Fruit fly (Drosophila melanogaster) whole organism, embryonic: ENCODE data around the gene CG14657.

Source experiments
- ATbp ChIP-seq: fragments of 200-800 bp; sonication (Bioruptor generic); optimal IDR thresholded peaks from 2 replicates; lab custom pipeline; 2017; ENCODE audit warnings: missing biosample characterization, mild to moderate bottlenecking, missing genetic modification characterization, missing genetic modification reagents
- Abd-B ChIP-seq: fragments of 200-800 bp; sonication (Bioruptor generic); optimal IDR thresholded peaks from 2 replicates; lab custom pipeline; 2018; ENCODE audit warnings: missing biosample characterization, mild to moderate bottlenecking, missing genetic modification characterization, moderate library complexity
- Atf-2 ChIP-seq: fragments of 200-800 bp; sonication (Bioruptor generic); optimal IDR thresholded peaks from 2 replicates; lab custom pipeline; 2016; ENCODE audit warnings: missing biosample characterization, missing genetic modification characterization
- BEAF-32 ChIP-seq: fragments of 200-800 bp; sonication (Bioruptor generic); optimal IDR thresholded peaks from 3 replicates; lab custom pipeline; 2017; ENCODE audit warnings: missing biosample characterization, missing genetic modification characterization, mild to moderate bottlenecking, moderate library complexity, missing genetic modification reagents
- CG10321 ChIP-seq: fragments of 200-800 bp; sonication (Bioruptor generic); IDR thresholded peaks from 2 replicates; pipeline ENCODE4 v1.3.6; 2022; ENCODE audit warnings: missing biosample characterization, missing genetic modification characterization
- CG10959 ChIP-seq: fragments of 200-800 bp; sonication (Bioruptor generic); IDR thresholded peaks from 2 replicates; pipeline ENCODE4 v1.3.6; 2022; ENCODE audit warnings: missing biosample characterization, missing genetic modification characterization
- CG11247 ChIP-seq: fragments of 200-800 bp; sonication (Bioruptor generic); IDR thresholded peaks from 2 replicates; pipeline ENCODE4 v1.3.6; 2022; ENCODE audit warnings: missing biosample characterization, missing genetic modification characterization
- CG13424 ChIP-seq: fragments of 200-800 bp; sonication (Bioruptor generic); optimal IDR thresholded peaks from 2 replicates; lab custom pipeline; 2019; ENCODE audit warnings: missing biosample characterization, mild to moderate bottlenecking, missing genetic modification characterization, moderate library complexity
- CG13775 ChIP-seq: fragments of 200-800 bp; sonication (Bioruptor generic); optimal IDR thresholded peaks from 3 replicates; lab custom pipeline; 2017; ENCODE audit warnings: missing biosample characterization, mild to moderate bottlenecking, missing genetic modification characterization
- CG16815 ChIP-seq: fragments of 200-800 bp; sonication (Bioruptor generic); optimal IDR thresholded peaks from 3 replicates; lab custom pipeline; 2017; ENCODE audit warnings: missing biosample characterization, mild to moderate bottlenecking, missing genetic modification characterization
- CG17359 ChIP-seq: fragments of 200-800 bp; sonication (Bioruptor generic); optimal IDR thresholded peaks from 3 replicates; lab custom pipeline; 2018; ENCODE audit warnings: missing biosample characterization, mild to moderate bottlenecking, missing genetic modification characterization, moderate library complexity
- CG17385 ChIP-seq: fragments of 200-800 bp; sonication (Bioruptor generic); optimal IDR thresholded peaks from 3 replicates; lab custom pipeline; 2018; ENCODE audit warnings: missing biosample characterization, mild to moderate bottlenecking, missing genetic modification characterization
- CG18619 ChIP-seq: fragments of 200-800 bp; sonication (Bioruptor generic); optimal IDR thresholded peaks from 3 replicates; lab custom pipeline; 2017; ENCODE audit warnings: missing biosample characterization, mild to moderate bottlenecking, missing genetic modification characterization
- CG2129 ChIP-seq: fragments of 200-800 bp; sonication (Bioruptor generic); IDR thresholded peaks from 2 replicates; pipeline ENCODE4 v1.3.6; 2022; ENCODE audit warnings: missing biosample characterization, missing genetic modification characterization; ENCODE audit not compliant: partially characterized antibody
- CG42726 ChIP-seq: fragments of 200-800 bp; sonication (Bioruptor generic); IDR thresholded peaks from 2 replicates; pipeline ENCODE4 v1.3.6; 2022; ENCODE audit warnings: missing biosample characterization, missing genetic modification characterization; ENCODE audit not compliant: partially characterized antibody
- CG6254 ChIP-seq: fragments of 200-800 bp; sonication (Bioruptor generic); optimal IDR thresholded peaks from 3 replicates; lab custom pipeline; 2017; ENCODE audit warnings: mild to moderate bottlenecking, missing biosample characterization, missing genetic modification reagents, missing genetic modification characterization
- CG6683 ChIP-seq: fragments of 200-800 bp; sonication (Bioruptor generic); optimal IDR thresholded peaks from 2 replicates; lab custom pipeline; 2017; ENCODE audit warnings: missing biosample characterization, mild to moderate bottlenecking, missing genetic modification characterization, missing genetic modification reagents
- CG7839 ChIP-seq: fragments of 200-800 bp; sonication (Bioruptor generic); optimal IDR thresholded peaks from 3 replicates; lab custom pipeline; 2018; ENCODE audit warnings: missing biosample characterization, mild to moderate bottlenecking, missing genetic modification characterization, moderate library complexity
- Deaf1 ChIP-seq: fragments of 200-800 bp; optimal IDR thresholded peaks from 3 replicates; lab custom pipeline; 2019; ENCODE audit warnings: missing biosample characterization, mild to moderate bottlenecking, missing genetic modification characterization, moderate library complexity
- Elba2 ChIP-seq: fragments of 200-800 bp; sonication (Bioruptor generic); optimal IDR thresholded peaks from 3 replicates; lab custom pipeline; 2016; ENCODE audit warnings: missing biosample characterization, missing genetic modification characterization
- Fer1 ChIP-seq: fragments of 200-800 bp; sonication (Bioruptor generic); optimal IDR thresholded peaks from 2 replicates; lab custom pipeline; 2017; ENCODE audit warnings: missing biosample characterization, mild to moderate bottlenecking, missing genetic modification characterization
- HHEX ChIP-seq: fragments of 200-800 bp; sonication (Bioruptor generic); optimal IDR thresholded peaks from 3 replicates; lab custom pipeline; 2017; ENCODE audit warnings: missing biosample characterization, mild to moderate bottlenecking, missing genetic modification characterization, missing genetic modification reagents
- Hmr ChIP-seq: fragments of 200-800 bp; sonication (Bioruptor generic); optimal IDR thresholded peaks from 3 replicates; lab custom pipeline; 2017; ENCODE audit warnings: mild to moderate bottlenecking, missing biosample characterization, missing genetic modification reagents, missing genetic modification characterization
- MTF-1 ChIP-seq: fragments of 200-800 bp; sonication (Bioruptor generic); optimal IDR thresholded peaks from 2 replicates; lab custom pipeline; 2018; ENCODE audit warnings: missing biosample characterization, mild to moderate bottlenecking, missing genetic modification characterization, borderline replicate concordance
- Neu2 ChIP-seq: fragments of 200-800 bp; sonication (Bioruptor generic); optimal IDR thresholded peaks from 3 replicates; lab custom pipeline; 2016; ENCODE audit warnings: missing biosample characterization, missing genetic modification characterization, borderline replicate concordance
- Oaz ChIP-seq: fragments of 200-800 bp; sonication (Bioruptor generic); IDR thresholded peaks from 2 replicates; pipeline ENCODE4 v1.3.6; 2022; ENCODE audit warnings: missing biosample characterization, missing genetic modification characterization
- Opbp ChIP-seq: fragments of 200-800 bp; sonication (Bioruptor generic); IDR thresholded peaks from 3 replicates; pipeline ENCODE4 v1.3.6; 2022; ENCODE audit warnings: missing biosample characterization, missing genetic modification characterization; ENCODE audit not compliant: partially characterized antibody
- Taf1 ChIP-seq: fragments of 200-800 bp; sonication (Bioruptor generic); IDR thresholded peaks from 2 replicates; pipeline ENCODE4 v1.3.6; 2022; ENCODE audit warnings: missing biosample characterization, missing genetic modification characterization
- Xbp1 ChIP-seq: fragments of 200-800 bp; sonication (Bioruptor generic); optimal IDR thresholded peaks from 3 replicates; lab custom pipeline; 2016; ENCODE audit warnings: missing biosample characterization, mild to moderate bottlenecking, missing genetic modification characterization
- bigmax ChIP-seq: fragments of 200-800 bp; sonication (Bioruptor generic); optimal IDR thresholded peaks from 2 replicates; lab custom pipeline; 2018; ENCODE audit warnings: missing biosample characterization, mild to moderate bottlenecking, missing genetic modification characterization
- cas ChIP-seq: fragments of 200-800 bp; sonication (Bioruptor generic); IDR thresholded peaks from 2 replicates; pipeline ENCODE4 v1.3.6; 2022; ENCODE audit warnings: missing biosample characterization, missing genetic modification characterization
- cato ChIP-seq: fragments of 200-800 bp; sonication (Bioruptor generic); optimal IDR thresholded peaks from 2 replicates; lab custom pipeline; 2016; ENCODE audit warnings: missing biosample characterization, missing genetic modification characterization, borderline replicate concordance
- ci ChIP-seq: fragments of 200-800 bp; sonication (Bioruptor generic); IDR thresholded peaks from 3 replicates; pipeline ENCODE4 v1.3.6; 2022; ENCODE audit warnings: missing biosample characterization, missing genetic modification characterization
- danr ChIP-seq: fragments of 200-800 bp; sonication (Bioruptor generic); IDR thresholded peaks from 2 replicates; pipeline ENCODE4 v1.3.6; 2022; ENCODE audit warnings: missing biosample characterization, missing genetic modification characterization
- dmrt99B ChIP-seq: fragments of 200-800 bp; sonication (Bioruptor generic); optimal IDR thresholded peaks from 2 replicates; lab custom pipeline; 2018; ENCODE audit warnings: missing biosample characterization, mild to moderate bottlenecking, missing genetic modification characterization, moderate library complexity
- hth ChIP-seq: fragments of >200 bp; optimal IDR thresholded peaks from 2 replicates; lab custom pipeline; 2017; ENCODE audit warnings: inconsistent platforms
- insv ChIP-seq, 2 experiments: fragments of 200-800 bp; sonication (Bioruptor generic); optimal IDR thresholded peaks; 3 replicates each; lab custom pipeline; 2016 to 2018; ENCODE audit warnings: missing biosample characterization in 2 of 2, missing genetic modification characterization in 2 of 2
- lab ChIP-seq: fragments of 200-800 bp; sonication (Bioruptor generic); optimal IDR thresholded peaks from 3 replicates; lab custom pipeline; 2017; ENCODE audit warnings: missing biosample characterization, missing genetic modification characterization, mild to moderate bottlenecking, moderate library complexity, missing genetic modification reagents
- nerfin-2 ChIP-seq: fragments of 200-800 bp; sonication (Bioruptor generic); IDR thresholded peaks from 2 replicates; pipeline ENCODE4 v1.3.6; 2022; ENCODE audit warnings: missing biosample characterization, missing genetic modification characterization; ENCODE audit not compliant: partially characterized antibody
- oc ChIP-seq: fragments of 200-800 bp; sonication (Bioruptor generic); optimal IDR thresholded peaks from 2 replicates; lab custom pipeline; 2018; ENCODE audit warnings: missing biosample characterization, mild to moderate bottlenecking, missing genetic modification characterization, moderate library complexity
- peb ChIP-seq: fragments of 200-800 bp; sonication (Bioruptor generic); IDR thresholded peaks from 2 replicates; pipeline ENCODE4 v1.3.6; 2022; ENCODE audit warnings: missing biosample characterization, missing genetic modification characterization
- pita ChIP-seq: fragments of 200-800 bp; sonication (Bioruptor generic); optimal IDR thresholded peaks from 2 replicates; lab custom pipeline; 2017; ENCODE audit warnings: missing biosample characterization, mild to moderate bottlenecking, missing genetic modification characterization
- prd ChIP-seq, 3 experiments: fragments of >200 bp in 2 of 3; fragments of 200-800 bp in 1 of 3; sonication (Bioruptor generic) in 1 of 3; optimal IDR thresholded peaks in 2 of 3; IDR thresholded peaks in 1 of 3; 2 replicates in 2 of 3; 3 replicates in 1 of 3; pipeline versions ENCODE4 v1.3.6 to Lab custom; 2017 to 2022; ENCODE audit warnings: missing biosample characterization in 1 of 3, missing genetic modification characterization in 1 of 3
- psq ChIP-seq: fragments of 200-800 bp; sonication (Bioruptor generic); optimal IDR thresholded peaks from 2 replicates; lab custom pipeline; 2017; ENCODE audit warnings: missing biosample characterization, missing genetic modification characterization
- pzg ChIP-seq: fragments of 200-800 bp; sonication (Bioruptor generic); optimal IDR thresholded peaks from 3 replicates; lab custom pipeline; 2018; ENCODE audit warnings: missing biosample characterization, mild to moderate bottlenecking, missing genetic modification characterization, moderate library complexity
- scrt ChIP-seq: fragments of 200-800 bp; sonication (Bioruptor generic); optimal IDR thresholded peaks from 2 replicates; lab custom pipeline; 2018; ENCODE audit warnings: missing biosample characterization, mild to moderate bottlenecking, missing genetic modification characterization, moderate library complexity
- slbo ChIP-seq: fragments of 200-800 bp; sonication (Bioruptor generic); IDR thresholded peaks from 2 replicates; pipeline ENCODE4 v1.3.6; 2022; ENCODE audit warnings: missing biosample characterization, missing genetic modification characterization
- vnd ChIP-seq: fragments of 200-800 bp; sonication (Bioruptor generic); IDR thresholded peaks from 3 replicates; pipeline ENCODE4 v1.3.6; 2022; ENCODE audit warnings: missing biosample characterization, missing genetic modification characterization; ENCODE audit not compliant: partially characterized antibody
- zen ChIP-seq: fragments of 200-800 bp; sonication (Bioruptor generic); optimal IDR thresholded peaks from 3 replicates; lab custom pipeline; 2018; ENCODE audit warnings: missing biosample characterization, mild to moderate bottlenecking, missing genetic modification characterization, moderate library complexity

The CG14657 gene

dm6 chr3R:4768711-4769239, 52.5 kb downstream of the CG14657 start (continued):
- TF ChIP-seq psq (GFP tag; lab: Kevin White, UChicago): no peak
- TF ChIP-seq CG6254 (GFP tag; lab: Kevin White, UChicago): peak; percentile 94
- TF ChIP-seq CG13775 (GFP tag; lab: Kevin White, UChicago): no peak
- no peak for TF ChIP-seq cas (GFP tag; lab: Robert Waterston, UW)
- no peak for TF ChIP-seq CG13424 (tag; lab: Kevin White, UChicago)
- no peak for TF ChIP-seq insv (GFP tag; optimal IDR thresholded peaks at IDR 0.05; lab: Kevin White, UChicago)
- TF ChIP-seq CG17385 (GFP tag; lab: Kevin White, UChicago): no peak
- no peak for TF ChIP-seq prd (optimal IDR thresholded peaks at IDR 0.05; lab: Kevin White, UChicago)
- TF ChIP-seq prd (GFP tag; IDR thresholded peaks at IDR 0.05; lab: Robert Waterston, UW): no peak
- no peak for TF ChIP-seq hth (lab: Kevin White, UChicago)
- no peak for TF ChIP-seq ci (GFP tag; lab: Robert Waterston, UW)
- TF ChIP-seq CG11247: no peak
- peak; percentile 14 for TF ChIP-seq Hmr (GFP tag; lab: Kevin White, UChicago)
- no peak for TF ChIP-seq Neu2
- no peak for TF ChIP-seq MTF-1 (GFP tag; lab: Kevin White, UChicago)
- TF ChIP-seq CG7839 (tag; lab: Kevin White, UChicago): no peak
- TF ChIP-seq CG10959 (GFP tag; lab: Robert Waterston, UW): 0 out of 2 replicates have a peak, but pooled peaks have one; percentile 12
- peak; percentile 88 for TF ChIP-seq scrt (GFP tag; lab: Kevin White, UChicago)
- no peak for TF ChIP-seq Elba2 (GFP tag; lab: Kevin White, UChicago)
- no peak for TF ChIP-seq zen (tag; lab: Kevin White, UChicago)
- TF ChIP-seq Oaz: no peak
- TF ChIP-seq Abd-B (GFP tag; lab: Kevin White, UChicago): no peak
- no peak for TF ChIP-seq CG6683 (GFP tag; lab: Kevin White, UChicago)
- TF ChIP-seq CG17359 (tag; lab: Kevin White, UChicago): no peak
- TF ChIP-seq bigmax (GFP tag; lab: Kevin White, UChicago): no peak
- TF ChIP-seq oc (tag; lab: Kevin White, UChicago): no peak
- TF ChIP-seq BEAF-32 (GFP tag; lab: Kevin White, UChicago): no peak
- no peak for TF ChIP-seq dmrt99B (tag; lab: Kevin White, UChicago)
- no peak for TF ChIP-seq peb
- no peak for TF ChIP-seq vnd (GFP tag; lab: Robert Waterston, UW)
- TF ChIP-seq CG18619: no peak
- TF ChIP-seq Atf-2 (GFP tag; lab: Kevin White, UChicago): no peak
- no peak for TF ChIP-seq nerfin-2 (GFP tag; lab: Robert Waterston, UW)
- peak; percentile 95 for TF ChIP-seq Deaf1 (tag; lab: Kevin White, UChicago)
- TF ChIP-seq slbo (GFP tag; lab: Robert Waterston, UW): peak; percentile 27; the same call in 1 of the 2 replicates
- no peak for TF ChIP-seq HHEX
- TF ChIP-seq danr: no peak
- TF ChIP-seq Fer1: peak; percentile 49
- peak; percentile 15 for TF ChIP-seq pzg (GFP tag; lab: Kevin White, UChicago)
- peak; percentile 17 for TF ChIP-seq lab (GFP tag; lab: Kevin White, UChicago)
- no peak for TF ChIP-seq CG10321 (GFP tag; lab: Robert Waterston, UW)
- TF ChIP-seq Taf1 (GFP tag; lab: Robert Waterston, UW): no peak
- TF ChIP-seq CG2129 (GFP tag; lab: Robert Waterston, UW): no peak
- TF ChIP-seq cato (GFP tag; lab: Kevin White, UChicago): no peak
- TF ChIP-seq CG16815: no peak
- TF ChIP-seq CG42726: 0 out of 2 replicates have a peak, but pooled peaks have one; percentile 27
- no peak for TF ChIP-seq ATbp
- no peak for TF ChIP-seq Opbp (GFP tag; lab: Robert Waterston, UW)
- TF ChIP-seq pita (GFP tag; lab: Kevin White, UChicago): no peak
- no peak for TF ChIP-seq Xbp1 (GFP tag; lab: Kevin White, UChicago)
